Worm (Caenorhabditis elegans) whole organism, mixed stage, embryonic: ENCODE data around the gene C44B12.6.

Experiments used
- blmp-1 ChIP-seq: fragments of 150-350 bp; optimal IDR thresholded peaks from 2 replicates; lab custom pipeline; 2014; ENCODE audit warnings: missing biosample characterization, missing genetic modification characterization
- ceh-39 ChIP-seq: fragments of 150-350 bp; optimal IDR thresholded peaks from 2 replicates; lab custom pipeline; 2014; ENCODE audit warnings: missing biosample characterization, missing genetic modification characterization
- ceh-83 ChIP-seq: fragments of 200-800 bp; sonication (Bioruptor generic); optimal IDR thresholded peaks from 2 replicates; lab custom pipeline; 2018; ENCODE audit warnings: mild to moderate bottlenecking, missing genetic modification characterization, missing compliant biosample characterization
- elt-1 ChIP-seq: sonication (generic microtip); optimal IDR thresholded peaks from 2 replicates; lab custom pipeline; 2017; ENCODE audit warnings: missing genetic modification characterization, mild to moderate bottlenecking, missing compliant biosample characterization, antibody characterized with exemption, moderate library complexity, borderline replicate concordance; ENCODE audit not compliant: insufficient read depth
- ham-2 ChIP-seq: fragments of 200-800 bp; sonication (Bioruptor generic); optimal IDR thresholded peaks from 2 replicates; lab custom pipeline; 2018; ENCODE audit warnings: mild to moderate bottlenecking, missing genetic modification characterization, missing compliant biosample characterization
- lin-13 ChIP-seq: fragments of 150-350 bp; optimal IDR thresholded peaks from 2 replicates; lab custom pipeline; 2014; ENCODE audit warnings: missing biosample characterization, missing genetic modification characterization
- lsy-2 ChIP-seq: fragments of 150-350 bp; optimal IDR thresholded peaks from 2 replicates; lab custom pipeline; 2014; ENCODE audit warnings: missing biosample characterization, missing genetic modification characterization
- mep-1 ChIP-seq: fragments of 150-350 bp; optimal IDR thresholded peaks from 2 replicates; lab custom pipeline; 2017; ENCODE audit warnings: missing biosample characterization, missing genetic modification reagents, missing genetic modification characterization, inconsistent platforms
- nhr-12 ChIP-seq: fragments of 150-350 bp; optimal IDR thresholded peaks from 2 replicates; lab custom pipeline; 2014; ENCODE audit warnings: missing biosample characterization, missing genetic modification characterization
- snpc-4 ChIP-seq: fragments of 150-350 bp; optimal IDR thresholded peaks from 2 replicates; lab custom pipeline; 2014; ENCODE audit warnings: missing biosample characterization, missing genetic modification characterization
- unc-120 ChIP-seq: sonication (generic microtip); optimal IDR thresholded peaks from 2 replicates; lab custom pipeline; 2017; ENCODE audit warnings: missing genetic modification characterization, missing compliant biosample characterization; ENCODE audit not compliant: poor library complexity, severe bottlenecking
- unc-39 ChIP-seq: fragments of 150-350 bp; optimal IDR thresholded peaks from 2 replicates; lab custom pipeline; 2014; ENCODE audit warnings: missing biosample characterization, missing genetic modification characterization
- unc-62 ChIP-seq: fragments of 150-350 bp; optimal IDR thresholded peaks from 2 replicates; lab custom pipeline; 2014; ENCODE audit warnings: missing biosample characterization, missing genetic modification reagents, missing genetic modification characterization
- zip-8 ChIP-seq: fragments of 150-350 bp; optimal IDR thresholded peaks from 2 replicates; lab custom pipeline; 2014; ENCODE audit warnings: missing biosample characterization, missing genetic modification characterization

The C44B12.6 gene

DNA sequence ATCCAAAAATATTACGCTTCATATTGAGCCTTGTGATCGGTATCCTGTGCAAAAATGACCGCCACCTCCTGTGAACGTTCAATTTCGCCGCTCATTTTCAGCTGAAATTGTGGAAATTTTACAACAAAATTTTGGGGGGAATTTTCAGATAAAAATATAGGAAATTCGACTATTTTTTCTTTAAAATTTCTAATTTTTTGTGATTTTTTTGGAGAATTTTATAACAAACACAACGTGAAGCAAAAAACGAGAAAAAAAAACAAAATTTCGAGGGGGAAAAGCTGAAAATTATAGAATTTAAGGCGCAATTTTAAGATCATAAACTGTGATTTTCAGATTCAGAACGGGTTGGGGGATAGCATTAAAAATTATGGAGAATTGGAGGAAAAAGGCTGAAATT lies 49.6 kb downstream of the C44B12.6 start, which contains the start of gene csn-4:
Gene csn-4 (minus strand): TSS at position 101 of the 400 bp plus-strand sequence.
- TF ChIP-seq unc-39 (tag; lab: Kevin White, UChicago) = no peak
- TF ChIP-seq mep-1 (tag; lab: Kevin White, UChicago) = no peak
- TF ChIP-seq snpc-4 = no peak
- TF ChIP-seq nhr-12 (tag; lab: Kevin White, UChicago) = no peak
- TF ChIP-seq ceh-39 (tag; lab: Kevin White, UChicago) = no peak
- no peak for TF ChIP-seq ceh-83 (GFP tag; lab: Kevin White, UChicago)
- TF ChIP-seq lin-13 (tag; lab: Kevin White, UChicago) = no peak
- no peak for TF ChIP-seq ham-2 (GFP tag; lab: Kevin White, UChicago)
- no peak for TF ChIP-seq blmp-1
- TF ChIP-seq elt-1 (tag; lab: Kevin White, UChicago) = no peak
- TF ChIP-seq unc-62 (GFP tag; lab: Kevin White, UChicago) = no peak
- no peak for TF ChIP-seq unc-120 (tag; lab: Kevin White, UChicago)
- no peak for TF ChIP-seq lsy-2 (tag; lab: Kevin White, UChicago)
- TF ChIP-seq zip-8 = no peak
